Worm (Caenorhabditis elegans) whole organism, L1 larva: ENCODE measurements around the gene eef-1B.1.

Experiments
- C16A3.4 ChIP-seq: fragments of 150-350 bp; optimal IDR thresholded peaks from 2 replicates; lab custom pipeline; 2014; ENCODE audit warnings: missing biosample characterization, missing genetic modification characterization
- C34B4.2 ChIP-seq: sonication (generic microtip); optimal IDR thresholded peaks from 2 replicates; lab custom pipeline; 2017; ENCODE audit warnings: mild to moderate bottlenecking, missing genetic modification characterization, missing compliant biosample characterization
- F16B12.6 ChIP-seq: fragments of 150-350 bp; optimal IDR thresholded peaks from 2 replicates; lab custom pipeline; 2014; ENCODE audit warnings: missing biosample characterization, missing genetic modification characterization
- Y116A8C.19 ChIP-seq: sonication (generic microtip); optimal IDR thresholded peaks from 2 replicates; lab custom pipeline; 2016; ENCODE audit warnings: missing compliant biosample characterization, missing genetic modification characterization, borderline replicate concordance
- ama-1 ChIP-seq: fragments of 150-350 bp; optimal IDR thresholded peaks from 2 replicates; lab custom pipeline; 2014
- blmp-1 ChIP-seq: fragments of 150-350 bp; optimal IDR thresholded peaks from 2 replicates; lab custom pipeline; 2014; ENCODE audit warnings: missing biosample characterization, missing genetic modification characterization
- ceh-8 ChIP-seq: fragments of 200-800 bp; sonication (Bioruptor generic); optimal IDR thresholded peaks from 2 replicates; lab custom pipeline; 2018; ENCODE audit warnings: mild to moderate bottlenecking, missing genetic modification characterization, moderate library complexity, missing compliant biosample characterization
- ceh-88 ChIP-seq: fragments of 200-800 bp; sonication (Bioruptor generic); IDR thresholded peaks from 2 replicates; pipeline ENCODE4 v1.3.6; 2022; ENCODE audit warnings: missing genetic modification characterization, missing compliant biosample characterization
- ceh-90 ChIP-seq: sonication (generic microtip); optimal IDR thresholded peaks from 2 replicates; lab custom pipeline; 2016; ENCODE audit warnings: missing genetic modification characterization, missing compliant biosample characterization
- ces-1 ChIP-seq: fragments of 150-350 bp; optimal IDR thresholded peaks from 2 replicates; lab custom pipeline; 2014; ENCODE audit warnings: missing biosample characterization, missing genetic modification reagents, missing genetic modification characterization
- dpl-1 ChIP-seq, 3 experiments: fragments of 150-350 bp in 2 of 3; sonication (generic microtip) in 1 of 3; optimal IDR thresholded peaks; 2 replicates each; lab custom pipeline; 2014 to 2017; ENCODE audit warnings: missing biosample characterization in 3 of 3, missing genetic modification characterization in 3 of 3, missing genetic modification reagents in 3 of 3
- efl-1 ChIP-seq, 4 experiments: fragments of 150-350 bp; optimal IDR thresholded peaks in 3 of 4; peaks in 1 of 4; 1 replicate in 1 of 4; 2 replicates in 3 of 4; lab custom pipeline; 2014; ENCODE audit warnings: missing biosample characterization in 2 of 4, missing genetic modification characterization in 2 of 4, missing genetic modification reagents in 2 of 4
- egl-13 ChIP-seq: sonication (generic microtip); optimal IDR thresholded peaks from 2 replicates; lab custom pipeline; 2016; ENCODE audit warnings: missing genotype, missing genetic modification reagents, missing genetic modification characterization, missing compliant biosample characterization
- egl-27 ChIP-seq, 2 experiments: fragments of 150-350 bp in 1 of 2; sonication (generic microtip); optimal IDR thresholded peaks; 3 replicates each; lab custom pipeline; 2017 to 2018; ENCODE audit warnings: missing biosample characterization in 2 of 2, missing genetic modification characterization in 2 of 2, missing genetic modification reagents in 2 of 2
- elt-2 ChIP-seq: sonication (generic microtip); optimal IDR thresholded peaks from 2 replicates; lab custom pipeline; 2016; ENCODE audit warnings: missing genetic modification characterization, mild to moderate bottlenecking, inconsistent platforms, missing compliant biosample characterization, missing genetic modification reagents
- ets-5 ChIP-seq: fragments of 200-800 bp; sonication (Bioruptor generic); IDR thresholded peaks from 2 replicates; pipeline ENCODE4 v1.3.6; 2022; ENCODE audit warnings: missing genetic modification characterization, missing compliant biosample characterization
- fkh-4 ChIP-seq: sonication (generic microtip); optimal IDR thresholded peaks from 2 replicates; lab custom pipeline; 2016; ENCODE audit warnings: missing compliant biosample characterization, missing genetic modification characterization, borderline replicate concordance
- fkh-8 ChIP-seq: sonication (generic microtip); optimal IDR thresholded peaks from 2 replicates; lab custom pipeline; 2016; ENCODE audit warnings: mild to moderate bottlenecking, missing genetic modification characterization, missing compliant biosample characterization
- fos-1 ChIP-seq: fragments of 150-350 bp; optimal IDR thresholded peaks from 2 replicates; lab custom pipeline; 2014; ENCODE audit warnings: missing biosample characterization, missing genetic modification characterization
- grh-1 ChIP-seq: fragments of 200-800 bp; sonication (Bioruptor generic); IDR thresholded peaks from 2 replicates; pipeline ENCODE4 v1.3.6; 2022; ENCODE audit warnings: missing genetic modification reagents, missing genetic modification characterization, missing compliant biosample characterization
- hlh-17 ChIP-seq: fragments of 200-800 bp; sonication (Bioruptor generic); optimal IDR thresholded peaks from 2 replicates; lab custom pipeline; 2018; ENCODE audit warnings: missing genetic modification characterization, mild to moderate bottlenecking, missing compliant biosample characterization, moderate library complexity, borderline replicate concordance
- hlh-4 ChIP-seq: sonication (generic microtip); optimal IDR thresholded peaks from 2 replicates; lab custom pipeline; 2016; ENCODE audit warnings: mild to moderate bottlenecking, missing genetic modification characterization, missing compliant biosample characterization
- hpl-2 ChIP-seq: fragments of 150-350 bp; optimal IDR thresholded peaks from 2 replicates; lab custom pipeline; 2014; ENCODE audit warnings: missing biosample characterization, missing genetic modification reagents, missing genetic modification characterization
- isw-1 ChIP-seq: fragments of 200-800 bp; sonication (Bioruptor generic); IDR thresholded peaks from 2 replicates; pipeline ENCODE4 v1.3.6; 2022; ENCODE audit warnings: missing genetic modification characterization, missing compliant biosample characterization
- jun-1 ChIP-seq: fragments of 150-350 bp; optimal IDR thresholded peaks from 2 replicates; lab custom pipeline; 2014; ENCODE audit warnings: missing biosample characterization, missing genetic modification reagents, missing genetic modification characterization
- lin-13 ChIP-seq: fragments of 150-350 bp; optimal IDR thresholded peaks from 2 replicates; lab custom pipeline; 2014; ENCODE audit warnings: missing biosample characterization, missing genetic modification reagents, missing genetic modification characterization
- lin-15B ChIP-seq: fragments of 150-350 bp; sonication (generic microtip); optimal IDR thresholded peaks from 3 replicates; lab custom pipeline; 2014; ENCODE audit warnings: missing biosample characterization, missing genetic modification characterization
- lin-39 ChIP-seq: fragments of 150-350 bp; optimal IDR thresholded peaks from 2 replicates; lab custom pipeline; 2014; ENCODE audit warnings: missing biosample characterization, missing genetic modification reagents, missing genetic modification characterization
- lsy-2 ChIP-seq, 2 experiments: fragments of 150-350 bp; optimal IDR thresholded peaks; 2 replicates each; lab custom pipeline; 2014; ENCODE audit warnings: missing biosample characterization in 2 of 2, missing genetic modification characterization in 2 of 2
- mab-9 ChIP-seq: fragments of 200-800 bp; sonication (Bioruptor generic); IDR thresholded peaks from 2 replicates; pipeline ENCODE4 v1.3.6; 2022; ENCODE audit warnings: missing genetic modification reagents, missing genetic modification characterization, missing compliant biosample characterization
- nhr-12 ChIP-seq: sonication (generic microtip); optimal IDR thresholded peaks from 2 replicates; lab custom pipeline; 2017; ENCODE audit warnings: missing biosample characterization, missing genetic modification characterization
- nhr-19 ChIP-seq: fragments of 200-800 bp; sonication (Bioruptor generic); conservative IDR thresholded peaks from 2 replicates; pipeline ENCODE4 v1.3.6; 2022; ENCODE audit warnings: missing genetic modification characterization, missing compliant biosample characterization
- nhr-20 ChIP-seq: sonication (generic microtip); optimal IDR thresholded peaks from 2 replicates; lab custom pipeline; 2016; ENCODE audit warnings: mild to moderate bottlenecking, missing genetic modification characterization, missing compliant biosample characterization
- nhr-237 ChIP-seq: fragments of 150-350 bp; optimal IDR thresholded peaks from 2 replicates; lab custom pipeline; 2014; ENCODE audit warnings: missing biosample characterization, missing genetic modification characterization
- nhr-28 ChIP-seq: fragments of 150-350 bp; optimal IDR thresholded peaks from 2 replicates; lab custom pipeline; 2014; ENCODE audit warnings: missing biosample characterization, missing genetic modification characterization
- nhr-76 ChIP-seq: sonication (generic microtip); optimal IDR thresholded peaks from 2 replicates; lab custom pipeline; 2017; ENCODE audit warnings: missing biosample characterization, missing genetic modification characterization
- nhr-84 ChIP-seq: sonication (generic microtip); optimal IDR thresholded peaks from 2 replicates; lab custom pipeline; 2017; ENCODE audit warnings: missing biosample characterization, missing genetic modification characterization
- nhr-85 ChIP-seq: sonication (generic microtip); peaks from one replicate; lab custom pipeline; 2016; ENCODE audit warnings: missing genetic modification characterization, inconsistent platforms, missing compliant biosample characterization
- pax-3 ChIP-seq: fragments of 200-800 bp; sonication (Bioruptor generic); optimal IDR thresholded peaks from 2 replicates; lab custom pipeline; 2018; ENCODE audit warnings: mild to moderate bottlenecking, missing genetic modification characterization, moderate library complexity, missing compliant biosample characterization
- pqm-1 ChIP-seq: sonication (generic microtip); optimal IDR thresholded peaks from 3 replicates; lab custom pipeline; 2017; ENCODE audit warnings: missing biosample characterization, missing genetic modification characterization
- rnt-1 ChIP-seq: sonication (generic microtip); optimal IDR thresholded peaks from 2 replicates; lab custom pipeline; 2016; ENCODE audit warnings: mild to moderate bottlenecking, missing genetic modification characterization, moderate library complexity, missing compliant biosample characterization
- snu-23 ChIP-seq: sonication (generic microtip); optimal IDR thresholded peaks from 2 replicates; lab custom pipeline; 2016; ENCODE audit warnings: missing genetic modification characterization, missing compliant biosample characterization
- sox-4 ChIP-seq: sonication (generic microtip); optimal IDR thresholded peaks from 2 replicates; lab custom pipeline; 2016; ENCODE audit warnings: missing genetic modification characterization, missing compliant biosample characterization
- swsn-7 ChIP-seq: sonication (generic microtip); optimal IDR thresholded peaks from 2 replicates; lab custom pipeline; 2016; ENCODE audit warnings: missing genetic modification characterization, missing compliant biosample characterization
- tbx-2 ChIP-seq: sonication (generic microtip); optimal IDR thresholded peaks from 2 replicates; lab custom pipeline; 2016; ENCODE audit warnings: missing genetic modification characterization, missing compliant biosample characterization
- tlp-1 ChIP-seq: fragments of 150-350 bp; optimal IDR thresholded peaks from 2 replicates; lab custom pipeline; 2014; ENCODE audit warnings: missing biosample characterization, missing genetic modification characterization
- unc-62 ChIP-seq: fragments of 150-350 bp; optimal IDR thresholded peaks from 2 replicates; lab custom pipeline; 2014; ENCODE audit warnings: missing biosample characterization, missing genetic modification reagents, missing genetic modification characterization
- vab-15 ChIP-seq: sonication (generic microtip); optimal IDR thresholded peaks from 2 replicates; lab custom pipeline; 2017; ENCODE audit warnings: missing genotype, mild to moderate bottlenecking, missing genetic modification characterization, missing compliant biosample characterization
- xbp-1 ChIP-seq: sonication (generic microtip); optimal IDR thresholded peaks from 2 replicates; lab custom pipeline; 2016; ENCODE audit warnings: missing genetic modification characterization, missing compliant biosample characterization
- zip-4 ChIP-seq: fragments of 200-800 bp; sonication (Bioruptor generic); optimal IDR thresholded peaks from 2 replicates; lab custom pipeline; 2018; ENCODE audit warnings: mild to moderate bottlenecking, missing genetic modification characterization, moderate library complexity, missing compliant biosample characterization
- ztf-11 ChIP-seq, 2 experiments: sonication (generic microtip); optimal IDR thresholded peaks; 2 replicates each; lab custom pipeline; 2016 to 2017; ENCODE audit warnings: missing genetic modification characterization in 2 of 2, missing biosample characterization in 1 of 2, missing compliant biosample characterization in 1 of 2
- ztf-4 ChIP-seq: fragments of 150-350 bp; optimal IDR thresholded peaks from 2 replicates; lab custom pipeline; 2014; ENCODE audit warnings: missing biosample characterization, missing genetic modification characterization

The eef-1B.1 gene

DNA sequence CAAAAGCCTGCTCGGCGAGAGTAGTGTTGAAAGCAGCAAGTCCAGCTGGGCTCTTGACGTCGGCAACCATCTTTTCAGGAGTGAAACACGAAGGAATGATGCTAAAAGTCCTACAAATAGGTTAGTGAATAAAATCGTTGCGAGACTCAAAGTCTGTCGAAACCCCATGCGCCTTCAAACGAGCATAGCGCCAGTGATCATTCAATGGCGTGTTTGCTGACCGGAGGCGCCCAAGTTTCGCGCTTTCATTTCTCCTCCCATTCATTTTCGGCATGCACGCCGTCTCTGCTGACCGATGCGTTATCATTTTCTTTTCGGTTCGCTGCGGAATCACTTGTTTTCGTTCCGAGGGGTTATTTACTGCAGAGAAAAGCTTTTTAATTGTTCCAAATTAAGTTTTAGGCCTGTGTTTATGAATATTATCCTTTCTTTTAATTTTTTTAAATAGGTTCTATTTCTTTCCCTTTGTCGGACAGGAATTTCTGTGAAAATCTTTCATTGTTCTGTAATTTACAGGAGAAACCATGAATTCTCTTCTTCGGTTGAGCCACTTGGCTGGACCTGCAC, at the start of gene eef-1B.1, which contains the start of gene aco-2:
TSS of gene eef-1B.1 (minus strand) at position 186 of the 567 bp plus-strand sequence.
TSS of gene aco-2 (plus strand) at position 517 of the 567 bp plus-strand sequence.
- TF ChIP-seq tlp-1 (tag; lab: Kevin White, UChicago) (no peak), sox-4 (tag; lab: Kevin White, UChicago) (peak; percentile 70), dpl-1 (GFP tag; optimal IDR thresholded peaks at IDR 0.05; lab: Kevin White, UChicago) (peak; percentile 87 to 90 (median 88)), vab-15 (peak; percentile 33), hpl-2 (GFP tag; lab: Kevin White, UChicago) (peak; percentile 74), nhr-28 (tag; lab: Kevin White, UChicago) (no peak), zip-4 (GFP tag; lab: Kevin White, UChicago) (peak; percentile 83), lin-13 (peak; percentile 96), isw-1 (GFP tag; lab: Robert Waterston, UW) (peak; percentile 89), egl-27 (tag; optimal IDR thresholded peaks at IDR 0.05; lab: Kevin White, UChicago) (no peak), swsn-7 (peak; percentile 95), ceh-88 (GFP tag; lab: Robert Waterston, UW) (peak; percentile 62), hlh-4 (no peak), ets-5 (GFP tag; lab: Robert Waterston, UW) (no peak), nhr-19 (GFP tag; lab: Robert Waterston, UW) (peak; percentile 96), efl-1 (optimal IDR thresholded peaks at IDR 0.05; lab: Kevin White, UChicago) (peak; percentile 91 to 93), efl-1 (GFP tag; optimal IDR thresholded peaks at IDR 0.05 in 1 of 2; lab: Kevin White, UChicago) (peak; percentile 83 to 98), nhr-237 (tag; lab: Kevin White, UChicago) (peak; percentile 39), rnt-1 (tag; lab: Kevin White, UChicago) (peak; percentile 95), snu-23 (GFP tag; lab: Kevin White, UChicago) (peak; percentile 97), ama-1 (lab: Kevin White, UChicago) (peak; percentile 53), jun-1 (tag; lab: Kevin White, UChicago) (peak; percentile 89), fkh-8 (tag; lab: Kevin White, UChicago) (peak; percentile 89), nhr-76 (no peak), F16B12.6 (tag; lab: Kevin White, UChicago) (peak; percentile 73), ces-1 (GFP tag; lab: Kevin White, UChicago) (no peak), fkh-4 (tag; lab: Kevin White, UChicago) (peak; percentile 26), lin-39 (tag; lab: Kevin White, UChicago) (peak; percentile 69), C34B4.2 (no peak), blmp-1 (peak; percentile 95), ceh-8 (GFP tag; lab: Kevin White, UChicago) (peak; percentile 64), ztf-11 (tag; optimal IDR thresholded peaks at IDR 0.05; lab: Kevin White, UChicago) (peak in 1 of 2 experiments; percentile 70), nhr-12 (tag; lab: Kevin White, UChicago) (no peak), xbp-1 (tag; lab: Kevin White, UChicago) (peak; percentile 92), pax-3 (tag; lab: Kevin White, UChicago) (peak; percentile 78), ceh-90 (tag; lab: Kevin White, UChicago) (no peak), tbx-2 (peak; percentile 95), elt-2 (tag; lab: Kevin White, UChicago) (peak; percentile 74), unc-62 (GFP tag; lab: Kevin White, UChicago) (no peak), Y116A8C.19 (tag; lab: Kevin White, UChicago) (no peak), nhr-84 (tag; lab: Kevin White, UChicago) (no peak), nhr-85 (tag; lab: Kevin White, UChicago) (peak; percentile 97), hlh-17 (GFP tag; lab: Kevin White, UChicago) (no peak), pqm-1 (tag; lab: Kevin White, UChicago) (no peak), ztf-4 (tag; lab: Kevin White, UChicago) (peak; percentile 89), egl-13 (tag; lab: Kevin White, UChicago) (peak; percentile 82), lin-15B (tag; lab: Kevin White, UChicago) (peak; percentile 84), C16A3.4 (tag; lab: Kevin White, UChicago) (peak; percentile 96), nhr-20 (tag; lab: Kevin White, UChicago) (peak; percentile 97), mab-9 (peak; percentile 90), fos-1 (peak; percentile 81), grh-1 (GFP tag; lab: Robert Waterston, UW) (peak; percentile 88), lsy-2 (tag; optimal IDR thresholded peaks at IDR 0.05; lab: Kevin White, UChicago) (peak; percentile 94 to 96)
